Worm (Caenorhabditis elegans) whole organism, young adult: ENCODE measurements around the gene B0547.2.

Experiments
- B0019.2 ChIP-seq: fragments of 200-800 bp; sonication (Bioruptor generic); conservative IDR thresholded peaks from 2 replicates; pipeline ENCODE4 v1.3.6; 2022; ENCODE audit warnings: missing genetic modification reagents, missing genetic modification characterization, missing compliant biosample characterization
- B0336.3 ChIP-seq: fragments of 200-800 bp; sonication (Bioruptor generic); IDR thresholded peaks from 2 replicates; pipeline ENCODE4 v1.3.6; 2022; ENCODE audit warnings: missing genetic modification characterization, missing compliant biosample characterization
- C17E4.6 ChIP-seq: fragments of 200-800 bp; sonication (Bioruptor generic); IDR thresholded peaks from 2 replicates; pipeline ENCODE4 v1.3.6; 2022; ENCODE audit warnings: missing genetic modification reagents, missing genetic modification characterization, missing compliant biosample characterization
- F39B2.1 ChIP-seq: fragments of 200-800 bp; sonication (Bioruptor generic); IDR thresholded peaks from 2 replicates; pipeline ENCODE4 v1.3.6; 2022; ENCODE audit warnings: missing genetic modification reagents, missing genetic modification characterization, missing compliant biosample characterization
- F52B5.7 ChIP-seq: sonication (generic microtip); optimal IDR thresholded peaks from 2 replicates; lab custom pipeline; 2016; ENCODE audit warnings: mild to moderate bottlenecking, missing genetic modification characterization, missing compliant biosample characterization
- T26A5.8 ChIP-seq: sonication (generic microtip); optimal IDR thresholded peaks from 2 replicates; lab custom pipeline; 2016; ENCODE audit warnings: missing genetic modification characterization, missing compliant biosample characterization
- Y53F4B.3 ChIP-seq: fragments of 200-800 bp; sonication (Bioruptor generic); IDR thresholded peaks from 2 replicates; pipeline ENCODE4 v1.3.6; 2022; ENCODE audit warnings: missing genetic modification reagents, missing genetic modification characterization, missing compliant biosample characterization
- Y53G8AR.9 ChIP-seq: fragments of 200-800 bp; sonication (Bioruptor generic); conservative IDR thresholded peaks from 2 replicates; pipeline ENCODE4 v1.3.6; 2022; ENCODE audit warnings: missing genetic modification reagents, missing genetic modification characterization, missing compliant biosample characterization
- Y95B8A.8 ChIP-seq: fragments of 200-800 bp; sonication (Bioruptor generic); IDR thresholded peaks from 2 replicates; pipeline ENCODE4 v1.3.6; 2022; ENCODE audit warnings: missing genetic modification reagents, missing genetic modification characterization, missing compliant biosample characterization
- ZK185.1 ChIP-seq: sonication (generic microtip); optimal IDR thresholded peaks from 2 replicates; lab custom pipeline; 2016; ENCODE audit warnings: mild to moderate bottlenecking, missing genetic modification characterization, missing compliant biosample characterization; ENCODE audit not compliant: poor library complexity, severe bottlenecking
- akir-1 ChIP-seq: fragments of 200-800 bp; sonication (Bioruptor generic); optimal IDR thresholded peaks from 2 replicates; lab custom pipeline; 2018; ENCODE audit warnings: mild to moderate bottlenecking, missing genetic modification characterization, moderate library complexity, missing compliant biosample characterization
- aptf-2 ChIP-seq: fragments of 200-800 bp; sonication (Bioruptor generic); conservative IDR thresholded peaks from 2 replicates; pipeline ENCODE4 v1.3.6; 2022; ENCODE audit warnings: missing genetic modification reagents, missing genetic modification characterization, missing compliant biosample characterization
- aptf-3 ChIP-seq: fragments of 200-800 bp; sonication (Bioruptor generic); IDR thresholded peaks from 2 replicates; pipeline ENCODE4 v1.3.6; 2022; ENCODE audit warnings: missing genetic modification characterization, missing compliant biosample characterization
- attf-5 ChIP-seq: fragments of 200-800 bp; sonication (Bioruptor generic); optimal IDR thresholded peaks from 2 replicates; lab custom pipeline; 2018; ENCODE audit warnings: mild to moderate bottlenecking, missing genetic modification characterization, missing compliant biosample characterization
- attf-6 ChIP-seq: fragments of 200-800 bp; sonication (Bioruptor generic); IDR thresholded peaks from 2 replicates; pipeline ENCODE4 v1.3.6; 2022; ENCODE audit warnings: missing genetic modification reagents, missing genetic modification characterization, missing compliant biosample characterization
- cebp-2 ChIP-seq: fragments of 200-800 bp; sonication (Bioruptor generic); IDR thresholded peaks from 2 replicates; pipeline ENCODE4 v1.3.6; 2022; ENCODE audit warnings: missing genetic modification characterization, missing compliant biosample characterization
- ceh-40 ChIP-seq: fragments of 200-800 bp; sonication (Bioruptor generic); IDR thresholded peaks from 2 replicates; pipeline ENCODE4 v1.3.6; 2022; ENCODE audit warnings: missing genetic modification characterization, missing compliant biosample characterization
- chd-7 ChIP-seq: sonication (generic microtip); optimal IDR thresholded peaks from 2 replicates; lab custom pipeline; 2016; ENCODE audit warnings: mild to moderate bottlenecking, missing genetic modification characterization, moderate library complexity, missing compliant biosample characterization
- die-1 ChIP-seq: sonication (generic microtip); optimal IDR thresholded peaks from 2 replicates; lab custom pipeline; 2016; ENCODE audit warnings: missing genotype, mild to moderate bottlenecking, missing genetic modification characterization, missing compliant biosample characterization
- dox-1 ChIP-seq: fragments of 200-800 bp; sonication (Bioruptor generic); IDR thresholded peaks from 2 replicates; pipeline ENCODE4 v1.3.6; 2022; ENCODE audit warnings: missing genetic modification reagents, missing genetic modification characterization, missing compliant biosample characterization
- dpl-1 ChIP-seq: fragments of 150-350 bp; optimal IDR thresholded peaks from 2 replicates; lab custom pipeline; 2014; ENCODE audit warnings: missing biosample characterization, missing genetic modification reagents, missing genetic modification characterization
- efl-1 ChIP-seq: fragments of 150-350 bp; optimal IDR thresholded peaks from 2 replicates; lab custom pipeline; 2014; ENCODE audit warnings: missing biosample characterization, missing genetic modification reagents, missing genetic modification characterization
- egl-44 ChIP-seq: fragments of 200-800 bp; sonication (Bioruptor generic); IDR thresholded peaks from 2 replicates; pipeline ENCODE4 v1.3.6; 2022; ENCODE audit warnings: missing genetic modification reagents, missing genetic modification characterization, missing compliant biosample characterization
- ets-4 ChIP-seq: fragments of 200-800 bp; sonication (Bioruptor generic); optimal IDR thresholded peaks from 2 replicates; lab custom pipeline; 2018; ENCODE audit warnings: mild to moderate bottlenecking, missing genetic modification characterization, missing compliant biosample characterization
- hlh-12 ChIP-seq: sonication (generic microtip); optimal IDR thresholded peaks from 2 replicates; lab custom pipeline; 2016; ENCODE audit warnings: missing genetic modification characterization, missing compliant biosample characterization
- lag-1 ChIP-seq: fragments of 200-800 bp; sonication (Bioruptor generic); IDR thresholded peaks from 2 replicates; pipeline ENCODE4 v1.3.6; 2022; ENCODE audit warnings: missing genetic modification reagents, missing genetic modification characterization, missing compliant biosample characterization
- let-607 ChIP-seq, 2 experiments: fragments of 200-800 bp in 1 of 2; sonication (Bioruptor generic) in 1 of 2; sonication (generic microtip) in 1 of 2; optimal IDR thresholded peaks; 2 replicates each; lab custom pipeline; 2016 to 2018; ENCODE audit warnings: mild to moderate bottlenecking in 2 of 2, missing compliant biosample characterization in 2 of 2, missing genetic modification characterization in 2 of 2, moderate library complexity in 2 of 2, missing genotype in 1 of 2
- lin-26 ChIP-seq: fragments of 200-800 bp; sonication (Bioruptor generic); IDR thresholded peaks from 2 replicates; pipeline ENCODE4 v1.3.6; 2022; ENCODE audit warnings: missing genetic modification reagents, missing genetic modification characterization, missing compliant biosample characterization
- lsl-1 ChIP-seq: fragments of 200-800 bp; sonication (Bioruptor generic); optimal IDR thresholded peaks from 2 replicates; lab custom pipeline; 2018; ENCODE audit warnings: mild to moderate bottlenecking, missing genetic modification characterization, moderate library complexity, missing compliant biosample characterization
- madf-6 ChIP-seq: fragments of 200-800 bp; sonication (Bioruptor generic); IDR thresholded peaks from 2 replicates; pipeline ENCODE4 v1.3.6; 2022; ENCODE audit warnings: missing genetic modification reagents, missing genetic modification characterization, missing compliant biosample characterization
- madf-8 ChIP-seq: fragments of 200-800 bp; sonication (Bioruptor generic); conservative IDR thresholded peaks from 2 replicates; pipeline ENCODE4 v1.3.6; 2022; ENCODE audit warnings: missing genetic modification reagents, missing genetic modification characterization, missing compliant biosample characterization
- mel-28 ChIP-seq: sonication (generic microtip); optimal IDR thresholded peaks from 2 replicates; lab custom pipeline; 2016; ENCODE audit warnings: borderline replicate concordance, mild to moderate bottlenecking, missing genetic modification characterization, missing compliant biosample characterization
- nfya-2 ChIP-seq: fragments of 200-800 bp; sonication (Bioruptor generic); IDR thresholded peaks from 2 replicates; pipeline ENCODE4 v1.3.6; 2022; ENCODE audit warnings: missing genetic modification reagents, missing genetic modification characterization, missing compliant biosample characterization
- nfyb-1 ChIP-seq: fragments of 200-800 bp; sonication (Bioruptor generic); IDR thresholded peaks from 2 replicates; pipeline ENCODE4 v1.3.6; 2022; ENCODE audit warnings: missing genetic modification reagents, missing genetic modification characterization, missing compliant biosample characterization
- nhr-179 ChIP-seq: sonication (generic microtip); optimal IDR thresholded peaks from 2 replicates; lab custom pipeline; 2016; ENCODE audit warnings: mild to moderate bottlenecking, missing genetic modification characterization, missing compliant biosample characterization
- nhr-80 ChIP-seq: sonication (generic microtip); optimal IDR thresholded peaks from 2 replicates; lab custom pipeline; 2016; ENCODE audit warnings: missing genetic modification characterization, missing compliant biosample characterization
- nhr-90 ChIP-seq: sonication (generic microtip); optimal IDR thresholded peaks from 2 replicates; lab custom pipeline; 2016; ENCODE audit warnings: missing genotype, mild to moderate bottlenecking, missing genetic modification characterization, missing compliant biosample characterization
- pbrm-1 ChIP-seq: fragments of 200-800 bp; sonication (Bioruptor generic); IDR thresholded peaks from 2 replicates; pipeline ENCODE4 v1.3.6; 2022; ENCODE audit warnings: missing genetic modification reagents, missing genetic modification characterization, missing compliant biosample characterization
- repo-1 ChIP-seq: sonication (generic microtip); optimal IDR thresholded peaks from 2 replicates; lab custom pipeline; 2017; ENCODE audit warnings: mild to moderate bottlenecking, missing genetic modification characterization, missing compliant biosample characterization
- snpc-1.1 ChIP-seq: sonication (generic microtip); optimal IDR thresholded peaks from 2 replicates; lab custom pipeline; 2017; ENCODE audit warnings: missing genetic modification characterization, mild to moderate bottlenecking, missing compliant biosample characterization, antibody characterized with exemption, moderate library complexity, missing genotype, missing genetic modification reagents; ENCODE audit not compliant: insufficient read depth
- somi-1 ChIP-seq: fragments of 200-800 bp; sonication (Bioruptor generic); optimal IDR thresholded peaks from 2 replicates; lab custom pipeline; 2018; ENCODE audit warnings: mild to moderate bottlenecking, missing genetic modification characterization, missing compliant biosample characterization
- tlf-1 ChIP-seq: fragments of 200-800 bp; sonication (Bioruptor generic); optimal IDR thresholded peaks from 2 replicates; lab custom pipeline; 2018; ENCODE audit warnings: mild to moderate bottlenecking, missing genetic modification characterization, missing compliant biosample characterization
- ztf-18 ChIP-seq: sonication (generic microtip); optimal IDR thresholded peaks from 2 replicates; lab custom pipeline; 2016; ENCODE audit warnings: missing genotype, mild to moderate bottlenecking, missing genetic modification characterization, missing compliant biosample characterization
- ztf-6 ChIP-seq: fragments of 200-800 bp; sonication (Bioruptor generic); IDR thresholded peaks from 2 replicates; pipeline ENCODE4 v1.3.6; 2022; ENCODE audit warnings: missing genetic modification reagents, missing genetic modification characterization, missing compliant biosample characterization

The B0547.2 gene

DNA sequence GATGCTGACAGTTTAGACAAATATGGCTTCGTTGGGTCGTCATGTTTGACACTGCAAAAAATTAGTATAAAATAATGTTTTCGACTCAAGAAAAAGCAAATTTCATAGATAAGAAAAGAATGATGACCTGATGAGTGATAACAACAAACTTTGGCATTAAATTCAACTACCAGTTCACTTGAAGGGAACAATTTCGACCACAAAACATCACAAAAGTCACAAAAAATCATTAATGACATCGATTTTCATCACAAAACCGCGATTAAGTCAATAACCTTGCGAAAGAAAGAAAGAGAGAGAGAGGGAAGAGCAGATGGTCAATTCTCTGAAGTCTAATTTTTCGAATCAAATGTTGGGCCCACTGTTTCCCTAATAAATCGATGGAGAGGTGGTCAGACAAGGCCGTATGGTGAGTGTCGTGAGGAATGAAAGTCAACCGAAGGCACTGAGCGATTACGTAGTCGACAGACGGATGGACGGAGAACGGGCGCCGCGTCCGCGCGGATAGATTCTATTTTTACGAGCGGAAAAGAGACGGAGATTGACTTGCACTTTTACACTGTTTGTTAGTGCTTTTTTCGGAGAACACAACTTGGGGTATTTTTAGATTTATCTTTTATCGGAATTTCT is 18.7 kb downstream of the B0547.2 start, which contains the start of gene bec-1:
bec-1 (minus strand) TSS at position 51 of the 630 bp plus-strand sequence.
- peak; percentile 28 for TF ChIP-seq ets-4 (GFP tag; lab: Kevin White, UChicago)
- peak; percentile 62 for TF ChIP-seq nfyb-1 (GFP tag; lab: Robert Waterston, UW)
- TF ChIP-seq F52B5.7 = peak; percentile 7
- TF ChIP-seq let-607 (tag; optimal IDR thresholded peaks at IDR 0.05; lab: Kevin White, UChicago) = peak in 1 of 2 experiments; percentile 20
- no peak for TF ChIP-seq ztf-6
- TF ChIP-seq attf-6 (GFP tag; lab: Robert Waterston, UW) = no peak
- peak; percentile 57; the same call in 1 of the 2 replicates for TF ChIP-seq Y53G8AR.9
- TF ChIP-seq C17E4.6 (GFP tag; lab: Robert Waterston, UW) = no peak
- TF ChIP-seq pbrm-1 = 0 out of 2 replicates have a peak, but pooled peaks have one; percentile 29
- peak; percentile 12 for TF ChIP-seq nhr-80 (tag; lab: Kevin White, UChicago)
- TF ChIP-seq hlh-12 (tag; lab: Kevin White, UChicago) = no peak
- TF ChIP-seq chd-7 (tag; lab: Kevin White, UChicago) = no peak
- TF ChIP-seq madf-6 (GFP tag; lab: Robert Waterston, UW) = peak; percentile 37; the same call in 1 of the 2 replicates
- TF ChIP-seq B0336.3 = peak; percentile 57; the same call in 1 of the 2 replicates
- peak; percentile 14 for TF ChIP-seq nhr-90 (tag; lab: Kevin White, UChicago)
- no peak for TF ChIP-seq aptf-2 (GFP tag; lab: Robert Waterston, UW)
- TF ChIP-seq dox-1 (GFP tag; lab: Robert Waterston, UW) = peak; percentile 25; the same call in 1 of the 2 replicates
- TF ChIP-seq repo-1 = no peak
- TF ChIP-seq ceh-40 (GFP tag; lab: Robert Waterston, UW) = no peak

DNA sequence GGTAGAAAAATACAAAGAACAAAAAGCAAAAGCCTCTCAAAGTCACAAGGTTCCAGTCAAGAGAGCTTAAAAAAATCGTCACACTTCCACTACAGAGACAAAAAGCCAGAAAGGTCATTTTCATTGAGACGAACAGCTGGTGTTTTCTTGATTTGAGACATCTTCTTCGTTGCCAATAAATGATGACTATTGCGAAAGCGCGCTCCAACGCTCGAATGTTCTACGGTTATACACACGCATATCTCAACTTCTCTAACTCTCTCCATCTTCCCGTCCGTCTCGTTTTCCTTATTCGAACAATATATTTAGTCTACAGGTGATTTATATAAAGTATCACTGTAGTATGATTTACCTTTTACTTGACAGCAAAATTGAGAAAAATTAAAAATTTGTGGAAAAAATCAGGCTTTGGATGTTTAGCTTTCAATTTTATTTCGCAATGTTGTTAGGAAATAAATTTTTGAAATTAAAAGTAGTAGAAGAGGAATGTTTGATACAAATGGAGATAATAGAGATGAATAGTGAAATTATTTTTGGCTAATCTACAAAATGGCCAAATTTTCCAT is 19.6 kb downstream of the B0547.2 start:
- TF ChIP-seq efl-1 (peak; percentile 11), dpl-1 (no peak), Y53F4B.3 (GFP tag; lab: Robert Waterston, UW) (no peak), snpc-1.1 (tag; lab: Kevin White, UChicago) (no peak), B0019.2 (no peak), let-607 (tag; optimal IDR thresholded peaks at IDR 0.05; lab: Kevin White, UChicago) (no peak), lsl-1 (GFP tag; lab: Kevin White, UChicago) (no peak), ztf-18 (tag; lab: Kevin White, UChicago) (no peak), T26A5.8 (no peak), ZK185.1 (tag; lab: Kevin White, UChicago) (no peak), pbrm-1 (0 out of 2 replicates have a peak, but pooled peaks have one; percentile 30), nhr-179 (tag; lab: Kevin White, UChicago) (no peak), egl-44 (GFP tag; lab: Robert Waterston, UW) (no peak), aptf-2 (GFP tag; lab: Robert Waterston, UW) (no peak), lag-1 (GFP tag; lab: Robert Waterston, UW) (no peak), ets-4 (GFP tag; lab: Kevin White, UChicago) (no peak), cebp-2 (no peak), F39B2.1 (GFP tag; lab: Robert Waterston, UW) (no peak), tlf-1 (GFP tag; lab: Kevin White, UChicago) (no peak), ceh-40 (GFP tag; lab: Robert Waterston, UW) (no peak), lin-26 (GFP tag; lab: Robert Waterston, UW) (0 out of 2 replicates have a peak, but pooled peaks have one; percentile 13), akir-1 (GFP tag; lab: Kevin White, UChicago) (no peak), repo-1 (no peak), die-1 (tag; lab: Kevin White, UChicago) (no peak), somi-1 (GFP tag; lab: Kevin White, UChicago) (no peak), nfya-2 (GFP tag; lab: Robert Waterston, UW) (no peak), aptf-3 (GFP tag; lab: Robert Waterston, UW) (no peak), Y53G8AR.9 (no peak), Y95B8A.8 (0 out of 2 replicates have a peak, but pooled peaks have one; percentile 12), C17E4.6 (GFP tag; lab: Robert Waterston, UW) (no peak), attf-5 (GFP tag; lab: Kevin White, UChicago) (peak; percentile 60), mel-28 (tag; lab: Kevin White, UChicago) (no peak), madf-8 (no peak), nhr-90 (tag; lab: Kevin White, UChicago) (no peak)
